Fruit fly (Drosophila melanogaster): Measurements from ENCODE around the gene alpha4GT1.

alpha4GT1 gene

DNA sequence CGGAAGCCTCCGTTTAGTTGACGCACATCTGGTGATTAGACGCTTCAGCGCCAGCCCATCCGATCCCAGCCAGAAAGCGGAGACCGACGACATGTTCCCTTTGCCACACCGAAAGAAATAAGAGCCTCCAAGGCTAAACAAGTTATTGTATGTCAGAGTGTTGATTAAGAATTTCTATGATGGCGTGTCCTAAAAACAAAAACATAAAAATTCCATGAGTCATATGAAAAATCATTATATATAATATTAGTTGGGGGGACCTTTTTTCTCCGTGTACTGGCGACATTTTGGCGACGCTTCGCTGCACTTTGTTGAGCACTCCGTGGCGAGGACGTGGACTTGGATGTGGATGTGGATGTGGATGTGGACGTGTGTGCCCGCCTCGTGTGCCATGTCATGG lies 10.2 kb downstream of the alpha4GT1 start (continued):
- TF ChIP-seq CG6808 (GFP tag; optimal IDR thresholded peaks at IDR 0.05), result no peak
- no peak for TF ChIP-seq Eip93F (GFP tag; optimal IDR thresholded peaks at IDR 0.05)
- TF ChIP-seq fkh (GFP tag; optimal IDR thresholded peaks at IDR 0.05), result no peak
- peak; percentile 67 for TF ChIP-seq net (GFP tag; optimal IDR thresholded peaks at IDR 0.05)
- no peak for TF ChIP-seq Sox15 (GFP tag; optimal IDR thresholded peaks at IDR 0.05)
- peak; percentile 60 for TF ChIP-seq Sox14 (GFP tag; optimal IDR thresholded peaks at IDR 0.05)
- peak; percentile 38 for TF ChIP-seq dsx (GFP tag; optimal IDR thresholded peaks at IDR 0.05; ENCODE audit: poor library complexity, severe bottlenecking)
- peak; percentile 71 for TF ChIP-seq Lpt (GFP tag; optimal IDR thresholded peaks at IDR 0.05)
- TF ChIP-seq Smox (GFP tag; optimal IDR thresholded peaks at IDR 0.05), result no peak
- TF ChIP-seq CG11294 (GFP tag; IDR thresholded peaks at IDR 0.05), result peak; percentile 62; the same call in 1 of the 2 replicates
- TF ChIP-seq Hr38 (GFP tag; optimal IDR thresholded peaks at IDR 0.05), result no peak
- TF ChIP-seq CG11762 (GFP tag; optimal IDR thresholded peaks at IDR 0.05; ENCODE audit: insufficient read depth), result peak; percentile 37
- TF ChIP-seq CG4318 (GFP tag; optimal IDR thresholded peaks at IDR 0.05), result no peak
- peak; percentile 83 for TF ChIP-seq Hr4 (GFP tag; optimal IDR thresholded peaks at IDR 0.05)
- no peak for TF ChIP-seq CG6854 (GFP tag; optimal IDR thresholded peaks at IDR 0.05)
- peak; percentile 12 for TF ChIP-seq vri (GFP tag; optimal IDR thresholded peaks at IDR 0.05)
- peak; percentile 58 for TF ChIP-seq achi (GFP tag; optimal IDR thresholded peaks at IDR 0.05)
- TF ChIP-seq CG6276 (GFP tag; optimal IDR thresholded peaks at IDR 0.05), result peak; percentile 72
- TF ChIP-seq Blimp-1 (GFP tag; optimal IDR thresholded peaks at IDR 0.05), result no peak
- TF ChIP-seq CG31627 (GFP tag; optimal IDR thresholded peaks at IDR 0.05), result peak; percentile 37
- no peak for TF ChIP-seq Met (GFP tag; optimal IDR thresholded peaks at IDR 0.05)
- peak; percentile 53 for TF ChIP-seq esn (GFP tag; optimal IDR thresholded peaks at IDR 0.05)
- TF ChIP-seq topi (GFP tag; optimal IDR thresholded peaks at IDR 0.05), result peak; percentile 54

DNA sequence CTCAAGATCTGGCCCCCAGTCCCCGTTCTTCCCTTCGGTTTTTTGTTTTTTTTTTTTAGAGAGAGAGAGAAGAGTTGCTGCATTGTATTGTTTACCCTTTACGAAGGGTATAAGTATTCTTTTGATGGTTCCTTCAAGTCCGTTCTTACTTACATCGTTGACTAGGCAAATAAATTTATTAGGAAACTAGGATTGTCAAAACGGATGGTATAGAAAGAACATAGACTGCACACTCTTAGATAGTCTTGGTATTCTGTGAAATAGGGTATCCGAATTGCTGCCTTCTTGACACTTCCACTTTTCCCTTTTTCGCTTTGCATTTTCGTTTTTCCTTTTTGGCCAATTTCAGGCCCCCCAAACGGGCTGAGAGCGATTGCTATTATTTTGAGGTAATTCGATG lies 11.5 kb downstream of the alpha4GT1 start:
- TF ChIP-seq dsx (GFP tag; optimal IDR thresholded peaks at IDR 0.05; ENCODE audit: poor library complexity, severe bottlenecking) (peak; percentile 76), Smox (GFP tag; optimal IDR thresholded peaks at IDR 0.05) (peak; percentile 83), CG10631 (GFP tag; optimal IDR thresholded peaks at IDR 0.05) (peak; percentile 81), CG6792 (GFP tag; optimal IDR thresholded peaks at IDR 0.05) (peak; percentile 82), dac (GFP tag; optimal IDR thresholded peaks at IDR 0.05) (no peak), fd85E (GFP tag; optimal IDR thresholded peaks at IDR 0.05) (peak; percentile 13), svp (GFP tag) (peak; percentile 94), Eip78C (GFP tag) (peak; percentile 96), achi (GFP tag; optimal IDR thresholded peaks at IDR 0.05) (peak; percentile 78), salr (GFP tag; optimal IDR thresholded peaks at IDR 0.05) (peak; percentile 27 to 68), pdm3 (GFP tag; optimal IDR thresholded peaks at IDR 0.05) (peak; percentile 86), cyc (GFP tag; optimal IDR thresholded peaks at IDR 0.05) (peak; percentile 88), CG6163 (GFP tag; IDR thresholded peaks at IDR 0.05) (peak; percentile 70), CG15336 (GFP tag; IDR thresholded peaks at IDR 0.05) (peak; percentile 57; the same call in 1 of the 2 replicates), vri (GFP tag; optimal IDR thresholded peaks at IDR 0.05) (peak; percentile 65), Blimp-1 (GFP tag; optimal IDR thresholded peaks at IDR 0.05) (peak; percentile 62), CG11294 (GFP tag; IDR thresholded peaks at IDR 0.05) (no peak), CG1621 (tag; optimal IDR thresholded peaks at IDR 0.05) (peak; percentile 68), esn (GFP tag; optimal IDR thresholded peaks at IDR 0.05) (peak; percentile 90), fkh (GFP tag; optimal IDR thresholded peaks at IDR 0.05) (no peak), CG4318 (GFP tag; optimal IDR thresholded peaks at IDR 0.05) (no peak), acj6 (GFP tag; optimal IDR thresholded peaks at IDR 0.05) (peak; percentile 83), CG16779 (tag; optimal IDR thresholded peaks at IDR 0.05) (peak; percentile 40), fd59A (GFP tag; optimal IDR thresholded peaks at IDR 0.05) (peak; percentile 71), CG10669 (GFP tag; optimal IDR thresholded peaks at IDR 0.05) (peak; percentile 74), Sox14 (GFP tag; optimal IDR thresholded peaks at IDR 0.05) (peak; percentile 80), Lpt (GFP tag; optimal IDR thresholded peaks at IDR 0.05) (peak; percentile 23), CG34406 (GFP tag; optimal IDR thresholded peaks at IDR 0.05) (peak; percentile 81), Ets21C (GFP tag; optimal IDR thresholded peaks at IDR 0.05) (peak; percentile 81), Met (GFP tag; optimal IDR thresholded peaks at IDR 0.05) (peak; percentile 88), Eip75B (GFP tag; optimal IDR thresholded peaks at IDR 0.05) (peak; percentile 84), CG3919 (GFP tag; optimal IDR thresholded peaks at IDR 0.05) (peak; percentile 86), eg (GFP tag; IDR thresholded peaks at IDR 0.05) (0 out of 3 replicates have a peak, but pooled peaks have one; percentile 19), CG7368 (GFP tag; optimal IDR thresholded peaks at IDR 0.05) (peak; percentile 76), CG11762 (GFP tag; optimal IDR thresholded peaks at IDR 0.05; ENCODE audit: insufficient read depth) (peak; percentile 62), CG8119 (GFP tag; IDR thresholded peaks at IDR 0.05) (peak; percentile 50; the same call in 1 of the 3 replicates), CG9139 (GFP tag; optimal IDR thresholded peaks at IDR 0.05) (peak; percentile 17), CG8319 (GFP tag; optimal IDR thresholded peaks at IDR 0.05) (peak; percentile 65)

Measured in whole organism, prepupa.